Fruit fly (Drosophila melanogaster) whole organism, embryonic: ENCODE measurements around the gene CG13081.
A peak's percentile ranks its signal among the peaks of the same experiment; 100 is the strongest.

Source experiments
- Blimp-1 ChIP-seq: fragments of 200-800 bp; sonication (Bioruptor generic); optimal IDR thresholded peaks from 3 replicates; lab custom pipeline; 2018; ENCODE audit warnings: missing biosample characterization, missing genetic modification characterization, mild to moderate bottlenecking, moderate library complexity, missing genetic modification reagents
- Bteb2 ChIP-seq: fragments of 200-800 bp; sonication (Bioruptor generic); optimal IDR thresholded peaks from 2 replicates; lab custom pipeline; 2016; ENCODE audit warnings: missing biosample characterization, missing genetic modification characterization
- CG10147 ChIP-seq: fragments of 200-800 bp; sonication (Bioruptor generic); optimal IDR thresholded peaks from 2 replicates; lab custom pipeline; 2019; ENCODE audit warnings: missing biosample characterization, mild to moderate bottlenecking, missing genetic modification characterization, moderate library complexity
- CG10431 ChIP-seq: fragments of 200-800 bp; sonication (Bioruptor generic); optimal IDR thresholded peaks from 3 replicates; lab custom pipeline; 2018; ENCODE audit warnings: missing biosample characterization, mild to moderate bottlenecking, missing genetic modification characterization
- CG10462 ChIP-seq: fragments of 200-800 bp; sonication (Bioruptor generic); optimal IDR thresholded peaks from 2 replicates; lab custom pipeline; 2016; ENCODE audit warnings: missing biosample characterization, missing genetic modification characterization
- CG11085 ChIP-seq: fragments of 200-800 bp; sonication (Bioruptor generic); IDR thresholded peaks from 2 replicates; pipeline ENCODE4 v1.3.6; 2022; ENCODE audit warnings: missing biosample characterization, missing genetic modification characterization
- CG11456 ChIP-seq: fragments of 200-800 bp; sonication (Bioruptor generic); IDR thresholded peaks from 3 replicates; pipeline ENCODE4 v1.3.6; 2022; ENCODE audit warnings: missing biosample characterization, missing genetic modification characterization
- CG12942 ChIP-seq: fragments of 200-800 bp; sonication (Bioruptor generic); optimal IDR thresholded peaks from 3 replicates; lab custom pipeline; 2016; ENCODE audit warnings: missing biosample characterization, missing genetic modification characterization
- CG15269 ChIP-seq: fragments of 200-800 bp; sonication (Bioruptor generic); optimal IDR thresholded peaks from 2 replicates; lab custom pipeline; 2018; ENCODE audit warnings: missing biosample characterization, mild to moderate bottlenecking, missing genetic modification characterization, moderate library complexity
- CG1529 ChIP-seq: fragments of 200-800 bp; sonication (Bioruptor generic); optimal IDR thresholded peaks from 3 replicates; lab custom pipeline; 2018; ENCODE audit warnings: missing biosample characterization, missing genetic modification characterization
- CG17385 ChIP-seq: fragments of 200-800 bp; sonication (Bioruptor generic); optimal IDR thresholded peaks from 3 replicates; lab custom pipeline; 2018; ENCODE audit warnings: missing biosample characterization, mild to moderate bottlenecking, missing genetic modification characterization
- CG17568 ChIP-seq: fragments of 200-800 bp; sonication (Bioruptor generic); optimal IDR thresholded peaks from 2 replicates; lab custom pipeline; 2018; ENCODE audit warnings: missing biosample characterization, mild to moderate bottlenecking, missing genetic modification characterization, moderate library complexity
- CG17829 ChIP-seq: fragments of 200-800 bp; optimal IDR thresholded peaks from 2 replicates; lab custom pipeline; 2019; ENCODE audit warnings: missing biosample characterization, mild to moderate bottlenecking, missing genetic modification characterization, moderate library complexity
- CG3065 ChIP-seq: fragments of 200-800 bp; sonication (Bioruptor generic); optimal IDR thresholded peaks from 2 replicates; lab custom pipeline; 2016; ENCODE audit warnings: missing biosample characterization, missing genetic modification characterization
- CG31441 ChIP-seq: fragments of 200-800 bp; sonication (Bioruptor generic); IDR thresholded peaks from 2 replicates; pipeline ENCODE4 v1.3.6; 2022; ENCODE audit warnings: missing biosample characterization, missing genetic modification characterization
- CG32767 ChIP-seq: fragments of 200-800 bp; sonication (Bioruptor generic); IDR thresholded peaks from 2 replicates; pipeline ENCODE4 v1.3.6; 2022; ENCODE audit warnings: missing biosample characterization, missing genetic modification characterization
- CG34376 ChIP-seq: fragments of 200-800 bp; sonication (Bioruptor generic); optimal IDR thresholded peaks from 2 replicates; lab custom pipeline; 2018; ENCODE audit warnings: missing biosample characterization, mild to moderate bottlenecking, missing genetic modification characterization
- CG4282 ChIP-seq: fragments of 200-800 bp; sonication (Bioruptor generic); optimal IDR thresholded peaks from 2 replicates; lab custom pipeline; 2016; ENCODE audit warnings: missing biosample characterization, missing genetic modification characterization
- CG4820 ChIP-seq: fragments of 200-800 bp; sonication (Bioruptor generic); optimal IDR thresholded peaks from 3 replicates; lab custom pipeline; 2016; ENCODE audit warnings: missing biosample characterization, missing genetic modification characterization
- CG6254 ChIP-seq: fragments of 200-800 bp; sonication (Bioruptor generic); optimal IDR thresholded peaks from 3 replicates; lab custom pipeline; 2017; ENCODE audit warnings: mild to moderate bottlenecking, missing biosample characterization, missing genetic modification reagents, missing genetic modification characterization
- CG6689 ChIP-seq: fragments of 200-800 bp; sonication (Bioruptor generic); IDR thresholded peaks from 2 replicates; pipeline ENCODE4 v1.3.6; 2022; ENCODE audit warnings: missing biosample characterization, missing genetic modification characterization
- CG6791 ChIP-seq: fragments of 200-800 bp; sonication (Bioruptor generic); IDR thresholded peaks from 3 replicates; pipeline ENCODE4 v1.3.6; 2022; ENCODE audit warnings: missing biosample characterization, missing genetic modification characterization; ENCODE audit not compliant: partially characterized antibody
- CG6813 ChIP-seq: fragments of 200-800 bp; sonication (Bioruptor generic); optimal IDR thresholded peaks from 2 replicates; lab custom pipeline; 2017; ENCODE audit warnings: missing biosample characterization, missing genetic modification characterization, mild to moderate bottlenecking, moderate library complexity, missing genetic modification reagents
- CG7271 ChIP-seq: fragments of 200-800 bp; sonication (Bioruptor generic); optimal IDR thresholded peaks from 2 replicates; lab custom pipeline; 2018; ENCODE audit warnings: missing biosample characterization, mild to moderate bottlenecking, missing genetic modification characterization, moderate library complexity
- CG7839 ChIP-seq: fragments of 200-800 bp; sonication (Bioruptor generic); optimal IDR thresholded peaks from 3 replicates; lab custom pipeline; 2018; ENCODE audit warnings: missing biosample characterization, mild to moderate bottlenecking, missing genetic modification characterization, moderate library complexity
- CG8089 ChIP-seq: fragments of 200-800 bp; sonication (Bioruptor generic); optimal IDR thresholded peaks from 3 replicates; lab custom pipeline; 2016; ENCODE audit warnings: missing biosample characterization, missing genetic modification characterization
- CG9817 ChIP-seq: fragments of 200-800 bp; sonication (Bioruptor generic); optimal IDR thresholded peaks from 2 replicates; lab custom pipeline; 2018; ENCODE audit warnings: missing biosample characterization, mild to moderate bottlenecking, missing genetic modification characterization, moderate library complexity
- D19A ChIP-seq: fragments of 200-800 bp; optimal IDR thresholded peaks from 3 replicates; lab custom pipeline; 2019; ENCODE audit warnings: missing biosample characterization, mild to moderate bottlenecking, missing genetic modification characterization, moderate library complexity
- Doc3 ChIP-seq: fragments of 200-800 bp; sonication (Bioruptor generic); IDR thresholded peaks from 3 replicates; pipeline ENCODE4 v1.3.6; 2022; ENCODE audit warnings: missing biosample characterization, missing genetic modification characterization; ENCODE audit not compliant: partially characterized antibody
- Drgx ChIP-seq: fragments of 200-800 bp; sonication (Bioruptor generic); IDR thresholded peaks from 2 replicates; pipeline ENCODE4 v1.3.6; 2022; ENCODE audit warnings: missing biosample characterization, missing genetic modification characterization
- Fer1 ChIP-seq: fragments of 200-800 bp; sonication (Bioruptor generic); optimal IDR thresholded peaks from 2 replicates; lab custom pipeline; 2017; ENCODE audit warnings: missing biosample characterization, mild to moderate bottlenecking, missing genetic modification characterization
- Hr39 ChIP-seq: fragments of >200 bp; optimal IDR thresholded peaks from 2 replicates; lab custom pipeline; 2017
- Meics ChIP-seq: fragments of 200-800 bp; sonication (Bioruptor generic); optimal IDR thresholded peaks from 2 replicates; lab custom pipeline; 2017; ENCODE audit warnings: missing biosample characterization, mild to moderate bottlenecking, missing genetic modification characterization
- Taf1 ChIP-seq: fragments of 200-800 bp; sonication (Bioruptor generic); IDR thresholded peaks from 2 replicates; pipeline ENCODE4 v1.3.6; 2022; ENCODE audit warnings: missing biosample characterization, missing genetic modification characterization
- aop ChIP-seq: fragments of 200-800 bp; sonication (Bioruptor generic); IDR thresholded peaks from 2 replicates; pipeline ENCODE4 v1.3.6; 2022; ENCODE audit warnings: missing biosample characterization, missing genetic modification characterization
- ara ChIP-seq: fragments of 200-800 bp; sonication (Bioruptor generic); IDR thresholded peaks from 2 replicates; pipeline ENCODE4 v1.3.6; 2022; ENCODE audit warnings: missing biosample characterization, missing genetic modification characterization
- ato ChIP-seq: fragments of 200-800 bp; sonication (Bioruptor generic); IDR thresholded peaks from 2 replicates; pipeline ENCODE4 v1.3.6; 2022; ENCODE audit warnings: missing biosample characterization, missing genetic modification characterization; ENCODE audit not compliant: partially characterized antibody
- bsh ChIP-seq, 2 experiments: fragments of 200-800 bp; sonication (Bioruptor generic); optimal IDR thresholded peaks; 2 replicates each; lab custom pipeline; 2017 to 2018; ENCODE audit warnings: mild to moderate bottlenecking in 2 of 2, missing biosample characterization in 2 of 2, missing genetic modification characterization in 2 of 2, moderate library complexity in 1 of 2
- ci ChIP-seq: fragments of 200-800 bp; sonication (Bioruptor generic); IDR thresholded peaks from 3 replicates; pipeline ENCODE4 v1.3.6; 2022; ENCODE audit warnings: missing biosample characterization, missing genetic modification characterization
- danr ChIP-seq: fragments of 200-800 bp; sonication (Bioruptor generic); IDR thresholded peaks from 2 replicates; pipeline ENCODE4 v1.3.6; 2022; ENCODE audit warnings: missing biosample characterization, missing genetic modification characterization
- fru ChIP-seq: fragments of >200 bp; optimal IDR thresholded peaks from 2 replicates; lab custom pipeline; 2017
- gt ChIP-seq: fragments of 200-800 bp; sonication (Bioruptor generic); IDR thresholded peaks from 2 replicates; pipeline ENCODE4 v1.3.6; 2022; ENCODE audit warnings: missing biosample characterization, missing genetic modification characterization
- mam ChIP-seq: fragments of 200-800 bp; sonication (Bioruptor generic); optimal IDR thresholded peaks from 3 replicates; lab custom pipeline; 2016; ENCODE audit warnings: missing biosample characterization, missing genetic modification characterization
- rib ChIP-seq: fragments of 200-800 bp; sonication (Bioruptor generic); IDR thresholded peaks from 2 replicates; pipeline ENCODE4 v1.3.6; 2022; ENCODE audit warnings: missing biosample characterization, missing genetic modification characterization
- run ChIP-seq: fragments of 200-800 bp; sonication (Bioruptor generic); optimal IDR thresholded peaks from 3 replicates; lab custom pipeline; 2018; ENCODE audit warnings: missing biosample characterization, mild to moderate bottlenecking, missing genetic modification characterization
- slp2 ChIP-seq: fragments of 200-800 bp; sonication (Bioruptor generic); optimal IDR thresholded peaks from 2 replicates; lab custom pipeline; 2016; ENCODE audit warnings: missing biosample characterization, missing genetic modification characterization
- sqz ChIP-seq: fragments of 200-800 bp; sonication (Bioruptor generic); optimal IDR thresholded peaks from 3 replicates; lab custom pipeline; 2018; ENCODE audit warnings: missing biosample characterization, mild to moderate bottlenecking, missing genetic modification characterization
- sug ChIP-seq: fragments of 200-800 bp; optimal IDR thresholded peaks from 2 replicates; lab custom pipeline; 2019; ENCODE audit warnings: missing biosample characterization, mild to moderate bottlenecking, missing genetic modification characterization, moderate library complexity
- tgo ChIP-seq: fragments of 200-800 bp; sonication (Bioruptor generic); IDR thresholded peaks from 3 replicates; pipeline ENCODE4 v1.3.6; 2022; ENCODE audit warnings: missing biosample characterization, missing genetic modification characterization
- tx ChIP-seq: fragments of 200-800 bp; sonication (Bioruptor generic); optimal IDR thresholded peaks from 2 replicates; lab custom pipeline; 2016; ENCODE audit warnings: missing biosample characterization, missing genetic modification characterization
- yki ChIP-seq: fragments of >200 bp; optimal IDR thresholded peaks from 3 replicates; lab custom pipeline; 2018
- zf30C ChIP-seq: fragments of 200-800 bp; sonication (Bioruptor generic); optimal IDR thresholded peaks from 3 replicates; lab custom pipeline; 2018; ENCODE audit warnings: missing biosample characterization, mild to moderate bottlenecking, missing genetic modification characterization

The CG13081 gene

dm6 chr2L:19582185-19582584 lies 41.8 kb downstream of the CG13081 start, which contains the start of gene Hakai (continued):
- TF ChIP-seq CG11456 (GFP tag; lab: Robert Waterston, UW) (peak; percentile 67; the same call in 1 of the 3 replicates), Fer1 (peak; percentile 66), CG17385 (GFP tag; lab: Kevin White, UChicago) (peak; percentile 28), CG6689 (GFP tag; lab: Robert Waterston, UW) (peak; percentile 52), CG4820 (peak; percentile 20), CG1529 (GFP tag; lab: Kevin White, UChicago) (no peak), rib (GFP tag; lab: Robert Waterston, UW) (no peak), ara (GFP tag; lab: Robert Waterston, UW) (no peak), CG7839 (peak; percentile 50), CG10462 (GFP tag; lab: Kevin White, UChicago) (no peak), Bteb2 (GFP tag; lab: Kevin White, UChicago) (peak; percentile 40), mam (GFP tag; lab: Kevin White, UChicago) (peak; percentile 86), Taf1 (GFP tag; lab: Robert Waterston, UW) (peak; percentile 11; the same call in 1 of the 2 replicates), fru (no peak), ci (GFP tag; lab: Robert Waterston, UW) (peak; percentile 31; the same call in 2 of the 3 replicates), CG7271 (tag; lab: Kevin White, UChicago) (peak; percentile 42), CG31441 (GFP tag; lab: Robert Waterston, UW) (peak; percentile 25; the same call in 1 of the 2 replicates), ato (GFP tag; lab: Robert Waterston, UW) (no peak), danr (GFP tag; lab: Robert Waterston, UW) (peak; percentile 43; the same call in 1 of the 2 replicates), CG10147 (peak; percentile 42), CG6791 (GFP tag; lab: Robert Waterston, UW) (peak; percentile 64; the same call in 2 of the 3 replicates), yki (lab: Kevin White, UChicago) (no peak), bsh (GFP tag; optimal IDR thresholded peaks at IDR 0.05; lab: Kevin White, UChicago) (peak in 1 of 2 experiments; percentile 12), CG6254 (GFP tag; lab: Kevin White, UChicago) (peak; percentile 35), aop (GFP tag; lab: Robert Waterston, UW) (no peak), slp2 (GFP tag; lab: Kevin White, UChicago) (peak; percentile 40), Hr39 (lab: Kevin White, UChicago) (peak; percentile 100), CG3065 (GFP tag; lab: Kevin White, UChicago) (peak; percentile 23), CG11085 (GFP tag; lab: Robert Waterston, UW) (no peak), CG6813 (peak; percentile 35), Drgx (GFP tag; lab: Robert Waterston, UW) (peak; percentile 65), CG17568 (GFP tag; lab: Kevin White, UChicago) (no peak), CG34376 (GFP tag; lab: Kevin White, UChicago) (peak; percentile 82), Doc3 (GFP tag; lab: Robert Waterston, UW) (no peak), CG15269 (tag; lab: Kevin White, UChicago) (peak; percentile 56), CG9817 (peak; percentile 41), D19A (peak; percentile 26), CG17829 (peak; percentile 63), Blimp-1 (GFP tag; lab: Kevin White, UChicago) (peak; percentile 3), sug (peak; percentile 63), CG8089 (GFP tag; lab: Kevin White, UChicago) (peak; percentile 43), CG4282 (GFP tag; lab: Kevin White, UChicago) (no peak), tgo (peak; percentile 25; the same call in 1 of the 3 replicates), gt (GFP tag; lab: Robert Waterston, UW) (no peak), run (no peak), zf30C (no peak), CG32767 (GFP tag; lab: Robert Waterston, UW) (no peak), tx (GFP tag; lab: Kevin White, UChicago) (peak; percentile 56), CG10431 (GFP tag; lab: Kevin White, UChicago) (no peak), sqz (no peak), Meics (GFP tag; lab: Kevin White, UChicago) (peak; percentile 18), CG12942 (peak; percentile 14)
